Fruit fly (Drosophila melanogaster) whole organism, larva: ENCODE data around the gene Cpr65Av.

Experiments used
- noc ChIP-seq: fragments of 200-800 bp; sonication (Bioruptor generic); optimal IDR thresholded peaks from 3 replicates; lab custom pipeline; 2019; ENCODE audit warnings: missing biosample characterization, mild to moderate bottlenecking, missing genetic modification characterization, moderate library complexity

Gene Cpr65Av

DNA sequence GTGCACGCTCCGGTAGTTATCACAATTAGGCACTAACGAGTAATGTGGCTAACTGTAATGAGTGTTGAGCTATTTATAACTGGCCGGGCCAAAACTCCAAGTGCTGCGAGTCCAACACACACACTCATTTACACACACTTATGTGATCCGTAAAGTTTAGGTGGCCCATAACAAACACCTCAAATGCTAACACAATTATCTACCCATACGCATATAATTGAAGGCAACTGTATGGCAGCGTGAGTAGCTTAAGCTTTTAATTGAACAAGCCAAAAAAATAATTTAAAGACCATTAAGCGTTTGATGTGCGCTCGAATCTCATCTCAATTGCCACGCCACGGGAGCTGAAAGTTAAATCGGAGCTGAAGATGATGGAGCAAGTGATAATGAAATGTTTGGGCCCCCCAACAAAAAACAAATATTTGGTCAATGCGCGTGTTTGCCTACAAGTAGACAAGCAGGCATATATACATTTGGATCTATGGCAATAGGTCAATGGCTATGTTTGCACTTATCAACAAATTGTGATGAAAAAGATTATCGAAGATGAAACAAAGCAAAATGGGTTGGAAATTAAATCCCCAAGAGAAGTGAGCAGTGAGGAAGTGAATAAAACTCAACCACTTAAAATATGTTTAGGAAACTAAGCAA lies at the start of gene Cpr65Av:
Cpr65Av (minus strand) TSS at position 51 of the 651 bp plus-strand sequence.
- no peak for TF ChIP-seq noc (tag; lab: Kevin White, UChicago)

DNA sequence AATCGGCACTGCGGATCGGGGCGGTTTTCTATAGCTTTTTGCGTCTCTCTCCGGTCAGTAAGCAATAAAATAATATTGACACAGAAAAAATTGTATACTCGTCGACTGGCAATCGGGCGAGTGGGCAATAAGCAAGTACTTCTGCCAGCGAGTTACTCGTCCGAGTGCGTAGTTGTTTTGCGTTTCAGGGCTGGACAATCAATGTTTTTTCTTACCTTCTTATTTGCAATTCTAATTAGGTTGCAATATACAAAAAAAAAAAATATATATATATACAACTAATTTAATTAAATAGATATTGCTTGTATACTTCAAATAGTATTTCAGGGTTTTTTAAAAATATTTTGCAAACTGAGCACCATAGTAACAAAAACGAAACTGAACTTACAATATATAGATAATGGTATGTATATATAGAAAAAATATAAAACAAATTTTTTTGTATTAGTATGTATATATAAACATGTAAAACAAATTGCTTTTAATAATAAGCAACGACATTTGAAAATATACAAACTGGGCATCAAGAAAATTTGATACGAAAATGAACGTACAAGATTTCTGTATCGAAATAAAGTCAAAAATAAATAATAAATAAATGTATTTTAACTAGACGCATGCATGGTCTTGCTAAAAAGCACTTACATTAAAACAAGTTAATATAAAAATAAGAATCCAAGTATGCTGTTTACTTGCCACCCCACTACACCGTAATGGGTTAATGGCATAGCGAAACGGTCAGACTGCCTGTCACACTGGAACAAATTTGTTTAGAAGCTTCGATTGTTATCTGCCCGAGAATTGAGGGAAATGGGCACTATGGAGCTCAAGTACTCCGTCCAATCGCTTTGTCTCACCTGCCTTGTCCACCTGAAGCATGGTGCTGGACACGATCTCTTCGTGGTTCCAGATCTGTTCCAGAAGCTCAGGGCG lies 49.5 kb upstream of the Cpr65Av start, which contains the start of the genes D19A and CG7386:
D19A (minus strand) TSS at position 129 of the 933 bp plus-strand sequence.
CG7386 (plus strand) TSS at position 751 of the 933 bp plus-strand sequence.
- peak; percentile 33 for TF ChIP-seq noc (tag; lab: Kevin White, UChicago)

DNA sequence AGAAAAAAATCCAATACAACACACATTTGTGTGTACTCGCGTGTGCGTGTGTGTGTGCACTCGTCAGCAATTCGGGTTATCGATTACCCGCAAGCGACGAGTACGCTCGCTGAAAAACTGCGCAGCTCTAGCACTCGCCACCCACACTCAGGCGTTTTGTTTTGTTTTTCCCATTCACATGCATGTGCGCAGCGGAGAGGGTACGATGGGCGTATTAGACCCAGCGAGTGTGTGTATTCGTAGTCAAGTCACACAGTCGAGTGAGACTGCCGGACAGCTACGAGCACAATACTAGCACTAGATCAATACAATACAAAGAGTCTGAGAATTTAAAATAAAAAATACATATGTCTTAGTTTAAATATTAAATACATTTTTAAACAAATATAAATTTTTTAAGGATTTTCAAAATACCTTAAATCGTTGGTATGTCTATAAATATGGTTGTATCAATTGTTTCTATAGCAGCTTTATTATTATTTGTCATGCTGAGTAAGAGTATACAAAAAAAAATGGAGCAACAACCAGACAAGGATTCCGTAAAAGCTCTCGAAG lies 45.2 kb upstream of the Cpr65Av start, which contains the start of the genes D19B and CG43293:
D19B (minus strand) TSS at position 37 of the 555 bp plus-strand sequence.
CG43293 (plus strand) TSS at position 306 of the 555 bp plus-strand sequence.
- TF ChIP-seq noc (tag; lab: Kevin White, UChicago), result peak; percentile 72

DNA sequence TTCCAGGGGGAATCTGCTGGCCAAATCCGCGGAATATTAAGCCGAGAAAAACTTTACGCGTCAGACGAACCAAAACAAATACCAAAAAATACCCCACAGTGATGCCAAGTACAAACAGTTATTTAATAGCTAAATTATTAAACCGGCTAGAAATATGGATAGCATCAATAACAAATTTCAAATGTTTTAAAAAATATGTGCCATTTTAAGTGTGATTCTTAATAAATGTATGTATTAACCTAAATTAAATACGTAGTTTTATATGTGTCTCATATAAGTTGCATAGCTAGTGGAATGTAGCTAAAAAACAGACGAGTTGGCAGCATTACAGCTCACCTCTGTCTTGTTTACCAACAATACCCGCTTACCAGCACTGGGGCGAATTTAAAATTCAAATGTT lies 42.0 kb upstream of the Cpr65Av start, which contains the start of gene CG10274:
CG10274 (minus strand) TSS at position 54 of the 400 bp plus-strand sequence.
- TF ChIP-seq noc (tag; lab: Kevin White, UChicago), result no peak

- no peak for TF ChIP-seq noc (tag; lab: Kevin White, UChicago)
These were observed 34.1 kb upstream of the Cpr65Av start, which contains the start of the genes fmt and CG7376 for dm6 chr3L:6173826-6174255. Gene fmt, minus strand, starts transcription at chr3L:6173880. Gene CG7376, plus strand, starts transcription at chr3L:6174248.

DNA sequence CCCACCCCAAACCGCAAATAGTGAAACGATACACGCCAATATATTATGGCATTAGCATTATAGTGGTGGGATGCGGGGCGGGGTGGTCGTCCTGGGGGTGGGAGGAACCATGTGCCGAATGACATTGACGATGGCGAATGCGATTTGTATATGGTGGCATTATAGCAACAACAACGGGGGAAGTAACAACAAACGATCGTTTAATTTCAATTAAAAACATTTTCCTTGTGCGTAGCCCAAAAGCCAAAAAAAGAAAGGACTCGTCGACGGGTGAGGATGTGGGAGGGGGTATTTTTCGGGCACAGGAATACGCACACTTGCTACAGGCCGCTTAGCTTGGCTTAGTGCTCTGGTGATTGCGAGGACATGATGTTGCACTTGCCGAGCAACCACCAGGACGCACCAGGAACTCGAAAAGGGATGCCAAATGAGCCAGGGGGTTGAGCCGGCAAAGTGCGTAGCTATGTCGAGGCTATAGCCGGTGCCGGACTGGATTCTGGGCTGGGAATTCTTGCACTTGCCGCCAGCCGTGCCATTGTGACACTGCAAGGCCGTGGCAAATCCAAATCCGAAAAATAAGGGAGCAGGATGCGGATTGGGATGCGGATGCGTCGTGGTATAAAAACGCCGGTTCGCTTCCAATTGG lies 22.8 kb upstream of the Cpr65Av start, which contains the start of gene Prdm13:
Prdm13 (plus strand) TSS at position 645 of the 646 bp plus-strand sequence.
- no peak for TF ChIP-seq noc (tag; lab: Kevin White, UChicago)

- TF ChIP-seq noc (tag; lab: Kevin White, UChicago), result no peak
These were observed 22.2 kb upstream of the Cpr65Av start for dm6 chr3L:6161997-6162396.

DNA sequence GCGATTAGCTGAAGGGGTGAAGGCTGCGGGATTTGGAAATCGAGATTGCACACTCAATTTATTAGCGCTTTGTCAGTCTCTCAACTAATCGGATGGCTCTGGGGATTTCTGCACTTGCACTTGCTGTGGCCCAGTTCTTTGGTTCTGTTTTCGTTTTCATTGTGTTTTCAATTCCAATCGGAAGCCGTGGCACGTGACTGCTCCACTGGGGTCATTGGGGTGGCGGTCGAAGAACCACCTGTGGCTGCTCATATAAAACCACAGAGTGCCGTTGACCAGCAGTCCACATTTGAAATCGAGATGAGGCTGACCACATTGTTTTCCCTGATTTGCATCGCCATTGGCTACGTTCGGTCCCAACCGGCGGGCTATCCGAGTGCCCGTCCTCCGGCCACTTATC lies 20.7 kb upstream of the Cpr65Av start, which contains the start of gene Cpr65Az:
Cpr65Az (plus strand) TSS at position 301 of the 400 bp plus-strand sequence.
- TF ChIP-seq noc (tag; lab: Kevin White, UChicago), result no peak

DNA sequence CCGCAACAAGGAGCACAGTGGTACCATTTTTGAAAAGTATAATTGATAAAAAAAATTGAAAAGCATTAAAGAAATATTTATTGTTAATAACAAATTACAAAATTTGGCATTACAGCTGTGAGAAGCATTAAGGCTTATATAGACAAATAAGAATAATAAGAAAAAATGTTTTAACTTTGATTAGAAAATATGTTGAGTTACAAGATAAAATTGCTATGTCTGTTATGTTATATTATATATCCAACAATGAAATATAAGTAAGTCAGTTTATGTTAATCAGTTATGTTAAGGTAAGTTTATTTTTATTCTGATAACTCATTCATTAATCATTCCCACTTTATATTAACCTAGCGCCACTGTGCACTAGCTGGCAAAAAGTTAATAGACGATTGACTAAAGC lies 20.1 kb upstream of the Cpr65Av start:
- no peak for TF ChIP-seq noc (tag; lab: Kevin White, UChicago)

DNA sequence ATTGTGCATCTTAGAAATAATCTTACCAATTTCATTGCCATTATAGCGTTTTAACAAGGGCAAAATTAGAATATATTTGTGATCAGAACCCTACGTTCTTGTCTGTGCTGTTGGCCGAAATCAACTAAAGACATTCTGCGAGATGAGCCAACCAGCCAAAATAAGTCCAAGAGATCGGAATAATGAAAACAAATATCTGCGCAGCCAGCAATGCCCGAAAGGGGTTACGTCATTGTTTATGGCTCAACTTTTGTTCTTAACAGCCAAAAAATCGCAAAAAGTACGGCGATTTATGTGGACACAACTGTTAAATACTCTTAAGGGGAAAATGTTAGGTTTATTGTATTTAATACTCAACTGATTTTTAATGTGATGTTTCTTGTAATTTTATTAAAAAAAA lies 18.8 kb upstream of the Cpr65Av start, which contains the start of gene Cpr65Ay:
Cpr65Ay (minus strand) TSS at position 101 of the 400 bp plus-strand sequence.
- TF ChIP-seq noc (tag; lab: Kevin White, UChicago), result no peak

- TF ChIP-seq noc (tag; lab: Kevin White, UChicago), result peak; percentile 15
These were observed 17.7 kb upstream of the Cpr65Av start, which contains the start of gene CG13297 for dm6 chr3L:6157327-6158032. Gene CG13297, minus strand, starts transcription at chr3L:6157377.

dm6 chr3L:6154951-6155394 lies 15.2 kb upstream of the Cpr65Av start:
- no peak for TF ChIP-seq noc (tag; lab: Kevin White, UChicago)

DNA sequence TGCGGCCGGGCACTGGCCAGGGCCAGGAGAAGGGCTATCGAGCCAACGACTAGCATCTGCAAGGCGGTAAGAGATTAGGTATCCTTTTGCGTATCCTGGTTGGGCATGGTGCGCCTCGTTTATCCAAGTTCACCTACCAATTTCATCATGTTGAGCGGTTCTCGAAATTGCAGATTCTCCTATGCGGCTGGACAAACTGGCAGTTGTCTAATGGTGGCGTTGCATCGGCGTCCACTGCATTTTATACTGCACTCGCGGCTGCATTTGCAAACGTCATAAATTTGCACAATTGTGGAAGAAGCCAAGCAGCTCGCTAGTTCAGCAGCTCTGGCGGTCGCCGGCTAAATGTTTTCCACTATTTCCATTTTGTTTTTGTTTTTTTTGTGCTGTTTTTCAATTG lies 12.8 kb upstream of the Cpr65Av start, which contains the start of gene Acp65Aa:
Acp65Aa (minus strand) TSS at position 215 of the 400 bp plus-strand sequence.
- TF ChIP-seq noc (tag; lab: Kevin White, UChicago), result no peak
